Worm (Caenorhabditis elegans) whole organism, L1 larva: ENCODE measurements around the gene sqd-1.

ENCODE experiments used
- C34B4.2 ChIP-seq: sonication (generic microtip); optimal IDR thresholded peaks from 2 replicates; lab custom pipeline; 2017; ENCODE audit warnings: mild to moderate bottlenecking, missing genetic modification characterization, missing compliant biosample characterization
- F16B12.6 ChIP-seq: fragments of 150-350 bp; optimal IDR thresholded peaks from 2 replicates; lab custom pipeline; 2014; ENCODE audit warnings: missing biosample characterization, missing genetic modification characterization
- Y116A8C.19 ChIP-seq: sonication (generic microtip); optimal IDR thresholded peaks from 2 replicates; lab custom pipeline; 2016; ENCODE audit warnings: missing compliant biosample characterization, missing genetic modification characterization, borderline replicate concordance
- aha-1 ChIP-seq: fragments of 150-350 bp; optimal IDR thresholded peaks from 2 replicates; lab custom pipeline; 2014; ENCODE audit warnings: missing biosample characterization, missing genetic modification characterization
- alr-1 ChIP-seq: fragments of 200-800 bp; sonication (Bioruptor generic); optimal IDR thresholded peaks from 2 replicates; lab custom pipeline; 2018; ENCODE audit warnings: borderline replicate concordance, mild to moderate bottlenecking, missing genetic modification characterization, missing compliant biosample characterization
- ama-1 ChIP-seq: fragments of 150-350 bp; optimal IDR thresholded peaks from 2 replicates; lab custom pipeline; 2014
- blmp-1 ChIP-seq: fragments of 150-350 bp; optimal IDR thresholded peaks from 2 replicates; lab custom pipeline; 2014; ENCODE audit warnings: missing biosample characterization, missing genetic modification characterization
- ceh-63 ChIP-seq: fragments of 200-800 bp; sonication (Bioruptor generic); optimal IDR thresholded peaks from 2 replicates; lab custom pipeline; 2018; ENCODE audit warnings: mild to moderate bottlenecking, missing genetic modification characterization, missing compliant biosample characterization
- ceh-8 ChIP-seq: fragments of 200-800 bp; sonication (Bioruptor generic); optimal IDR thresholded peaks from 2 replicates; lab custom pipeline; 2018; ENCODE audit warnings: mild to moderate bottlenecking, missing genetic modification characterization, moderate library complexity, missing compliant biosample characterization
- ceh-82 ChIP-seq, 3 experiments: fragments of 150-350 bp in 1 of 3; sonication (generic microtip) in 2 of 3; optimal IDR thresholded peaks; 2 replicates each; lab custom pipeline; 2014 to 2017; ENCODE audit warnings: missing biosample characterization in 3 of 3, missing genetic modification characterization in 3 of 3
- ceh-88 ChIP-seq: fragments of 200-800 bp; sonication (Bioruptor generic); IDR thresholded peaks from 2 replicates; pipeline ENCODE4 v1.3.6; 2022; ENCODE audit warnings: missing genetic modification characterization, missing compliant biosample characterization
- ceh-90 ChIP-seq: sonication (generic microtip); optimal IDR thresholded peaks from 2 replicates; lab custom pipeline; 2016; ENCODE audit warnings: missing genetic modification characterization, missing compliant biosample characterization
- ces-1 ChIP-seq: fragments of 150-350 bp; optimal IDR thresholded peaks from 2 replicates; lab custom pipeline; 2014; ENCODE audit warnings: missing biosample characterization, missing genetic modification reagents, missing genetic modification characterization
- dsc-1 ChIP-seq: sonication (generic microtip); optimal IDR thresholded peaks from 2 replicates; lab custom pipeline; 2016; ENCODE audit warnings: mild to moderate bottlenecking, missing genetic modification characterization, missing compliant biosample characterization
- efl-1 ChIP-seq, 4 experiments: fragments of 150-350 bp; optimal IDR thresholded peaks in 3 of 4; peaks in 1 of 4; 1 replicate in 1 of 4; 2 replicates in 3 of 4; lab custom pipeline; 2014; ENCODE audit warnings: missing biosample characterization in 2 of 4, missing genetic modification characterization in 2 of 4, missing genetic modification reagents in 2 of 4
- efl-3 ChIP-seq: fragments of 200-800 bp; sonication (Bioruptor generic); optimal IDR thresholded peaks from 2 replicates; lab custom pipeline; 2018; ENCODE audit warnings: mild to moderate bottlenecking, missing genetic modification characterization, missing compliant biosample characterization
- egl-27 ChIP-seq, 2 experiments: fragments of 150-350 bp in 1 of 2; sonication (generic microtip); optimal IDR thresholded peaks; 3 replicates each; lab custom pipeline; 2017 to 2018; ENCODE audit warnings: missing biosample characterization in 2 of 2, missing genetic modification characterization in 2 of 2, missing genetic modification reagents in 2 of 2
- elt-3 ChIP-seq, 6 experiments: fragments of 150-350 bp in 1 of 6; sonication (generic microtip); optimal IDR thresholded peaks; 2 replicates each; lab custom pipeline; 2017 to 2018; ENCODE audit warnings: missing biosample characterization in 6 of 6, missing genetic modification characterization in 6 of 6, inconsistent platforms in 1 of 6
- fkh-10 ChIP-seq: sonication (generic microtip); optimal IDR thresholded peaks from 2 replicates; lab custom pipeline; 2017; ENCODE audit warnings: missing biosample characterization, missing genetic modification reagents, missing genetic modification characterization
- fkh-4 ChIP-seq: sonication (generic microtip); optimal IDR thresholded peaks from 2 replicates; lab custom pipeline; 2016; ENCODE audit warnings: missing compliant biosample characterization, missing genetic modification characterization, borderline replicate concordance
- fkh-8 ChIP-seq: sonication (generic microtip); optimal IDR thresholded peaks from 2 replicates; lab custom pipeline; 2016; ENCODE audit warnings: mild to moderate bottlenecking, missing genetic modification characterization, missing compliant biosample characterization
- grh-1 ChIP-seq: fragments of 200-800 bp; sonication (Bioruptor generic); IDR thresholded peaks from 2 replicates; pipeline ENCODE4 v1.3.6; 2022; ENCODE audit warnings: missing genetic modification reagents, missing genetic modification characterization, missing compliant biosample characterization
- hpl-2 ChIP-seq: fragments of 150-350 bp; optimal IDR thresholded peaks from 2 replicates; lab custom pipeline; 2014; ENCODE audit warnings: missing biosample characterization, missing genetic modification reagents, missing genetic modification characterization
- irx-1 ChIP-seq: sonication (generic microtip); optimal IDR thresholded peaks from 2 replicates; lab custom pipeline; 2016; ENCODE audit warnings: missing genetic modification characterization, missing compliant biosample characterization
- jun-1 ChIP-seq: fragments of 150-350 bp; optimal IDR thresholded peaks from 2 replicates; lab custom pipeline; 2014; ENCODE audit warnings: missing biosample characterization, missing genetic modification reagents, missing genetic modification characterization
- lin-13 ChIP-seq: fragments of 150-350 bp; optimal IDR thresholded peaks from 2 replicates; lab custom pipeline; 2014; ENCODE audit warnings: missing biosample characterization, missing genetic modification reagents, missing genetic modification characterization
- lin-15B ChIP-seq: fragments of 150-350 bp; sonication (generic microtip); optimal IDR thresholded peaks from 3 replicates; lab custom pipeline; 2014; ENCODE audit warnings: missing biosample characterization, missing genetic modification characterization
- lin-39 ChIP-seq: fragments of 150-350 bp; optimal IDR thresholded peaks from 2 replicates; lab custom pipeline; 2014; ENCODE audit warnings: missing biosample characterization, missing genetic modification reagents, missing genetic modification characterization
- mab-9 ChIP-seq: fragments of 200-800 bp; sonication (Bioruptor generic); IDR thresholded peaks from 2 replicates; pipeline ENCODE4 v1.3.6; 2022; ENCODE audit warnings: missing genetic modification reagents, missing genetic modification characterization, missing compliant biosample characterization
- mdl-1 ChIP-seq, 2 experiments: fragments of 150-350 bp; optimal IDR thresholded peaks; 2 replicates each; lab custom pipeline; 2014 to 2017; ENCODE audit warnings: missing biosample characterization in 2 of 2, missing genetic modification characterization in 2 of 2, inconsistent platforms in 1 of 2
- mef-2 ChIP-seq: fragments of 150-350 bp; optimal IDR thresholded peaks from 2 replicates; lab custom pipeline; 2014; ENCODE audit warnings: missing biosample characterization, missing genetic modification characterization
- nhr-19 ChIP-seq: fragments of 200-800 bp; sonication (Bioruptor generic); conservative IDR thresholded peaks from 2 replicates; pipeline ENCODE4 v1.3.6; 2022; ENCODE audit warnings: missing genetic modification characterization, missing compliant biosample characterization
- nhr-20 ChIP-seq: sonication (generic microtip); optimal IDR thresholded peaks from 2 replicates; lab custom pipeline; 2016; ENCODE audit warnings: mild to moderate bottlenecking, missing genetic modification characterization, missing compliant biosample characterization
- nhr-47 ChIP-seq: sonication (generic microtip); optimal IDR thresholded peaks from 2 replicates; lab custom pipeline; 2016; ENCODE audit warnings: mild to moderate bottlenecking, missing genetic modification characterization, moderate library complexity, missing compliant biosample characterization
- nhr-71 ChIP-seq: sonication (generic microtip); optimal IDR thresholded peaks from 2 replicates; lab custom pipeline; 2016; ENCODE audit warnings: mild to moderate bottlenecking, missing genetic modification characterization, moderate library complexity, missing compliant biosample characterization
- nhr-76 ChIP-seq: sonication (generic microtip); optimal IDR thresholded peaks from 2 replicates; lab custom pipeline; 2017; ENCODE audit warnings: missing biosample characterization, missing genetic modification characterization
- nhr-77 ChIP-seq: fragments of 150-350 bp; optimal IDR thresholded peaks from 2 replicates; lab custom pipeline; 2014; ENCODE audit warnings: missing biosample characterization, missing genetic modification characterization
- nhr-90 ChIP-seq: sonication (generic microtip); optimal IDR thresholded peaks from 2 replicates; lab custom pipeline; 2016; ENCODE audit warnings: mild to moderate bottlenecking, missing genetic modification characterization, missing compliant biosample characterization; ENCODE audit not compliant: poor library complexity
- pax-3 ChIP-seq: fragments of 200-800 bp; sonication (Bioruptor generic); optimal IDR thresholded peaks from 2 replicates; lab custom pipeline; 2018; ENCODE audit warnings: mild to moderate bottlenecking, missing genetic modification characterization, moderate library complexity, missing compliant biosample characterization
- skn-1 ChIP-seq: fragments of 150-350 bp; optimal IDR thresholded peaks from 2 replicates; lab custom pipeline; 2014; ENCODE audit warnings: missing biosample characterization, missing genetic modification characterization
- snpc-4 ChIP-seq: fragments of 150-350 bp; optimal IDR thresholded peaks from 2 replicates; lab custom pipeline; 2014; ENCODE audit warnings: missing biosample characterization, missing genetic modification characterization
- snu-23 ChIP-seq: sonication (generic microtip); optimal IDR thresholded peaks from 2 replicates; lab custom pipeline; 2016; ENCODE audit warnings: missing genetic modification characterization, missing compliant biosample characterization
- swsn-7 ChIP-seq: sonication (generic microtip); optimal IDR thresholded peaks from 2 replicates; lab custom pipeline; 2016; ENCODE audit warnings: missing genetic modification characterization, missing compliant biosample characterization
- unc-130 ChIP-seq: fragments of 150-350 bp; optimal IDR thresholded peaks from 2 replicates; lab custom pipeline; 2017; ENCODE audit warnings: missing biosample characterization, missing genetic modification characterization, inconsistent platforms
- unc-30 ChIP-seq: sonication (generic microtip); optimal IDR thresholded peaks from 2 replicates; lab custom pipeline; 2017; ENCODE audit warnings: missing biosample characterization, missing genetic modification characterization
- unc-62 ChIP-seq: fragments of 150-350 bp; optimal IDR thresholded peaks from 2 replicates; lab custom pipeline; 2014; ENCODE audit warnings: missing biosample characterization, missing genetic modification reagents, missing genetic modification characterization
- unc-86 ChIP-seq: sonication (generic microtip); optimal IDR thresholded peaks from 2 replicates; lab custom pipeline; 2016; ENCODE audit warnings: missing genetic modification characterization, missing compliant biosample characterization
- unc-98 ChIP-seq: fragments of 200-800 bp; sonication (Bioruptor generic); IDR thresholded peaks from 2 replicates; pipeline ENCODE4 v1.3.6; 2022; ENCODE audit warnings: missing genetic modification characterization, missing compliant biosample characterization
- vab-15 ChIP-seq: sonication (generic microtip); optimal IDR thresholded peaks from 2 replicates; lab custom pipeline; 2017; ENCODE audit warnings: missing genotype, mild to moderate bottlenecking, missing genetic modification characterization, missing compliant biosample characterization
- xbp-1 ChIP-seq: sonication (generic microtip); optimal IDR thresholded peaks from 2 replicates; lab custom pipeline; 2016; ENCODE audit warnings: missing genetic modification characterization, missing compliant biosample characterization
- zag-1 ChIP-seq: fragments of 150-350 bp; optimal IDR thresholded peaks from 2 replicates; lab custom pipeline; 2014; ENCODE audit warnings: missing biosample characterization, missing genetic modification characterization
- zip-4 ChIP-seq: fragments of 200-800 bp; sonication (Bioruptor generic); optimal IDR thresholded peaks from 2 replicates; lab custom pipeline; 2018; ENCODE audit warnings: mild to moderate bottlenecking, missing genetic modification characterization, moderate library complexity, missing compliant biosample characterization
- ztf-11 ChIP-seq, 2 experiments: sonication (generic microtip); optimal IDR thresholded peaks; 2 replicates each; lab custom pipeline; 2016 to 2017; ENCODE audit warnings: missing genetic modification characterization in 2 of 2, missing biosample characterization in 1 of 2, missing compliant biosample characterization in 1 of 2

The sqd-1 gene

ce11 chrIV:6369489-6369888 is 45.5 kb downstream of the sqd-1 start:
- TF ChIP-seq unc-62 (no peak), fkh-8 (tag; lab: Kevin White, UChicago) (no peak), nhr-76 (tag; lab: Kevin White, UChicago) (no peak), jun-1 (tag; lab: Kevin White, UChicago) (no peak), efl-3 (no peak), unc-86 (tag; lab: Kevin White, UChicago) (no peak), alr-1 (tag; lab: Kevin White, UChicago) (no peak), ceh-90 (tag; lab: Kevin White, UChicago) (peak; percentile 77), xbp-1 (tag; lab: Kevin White, UChicago) (peak; percentile 2), lin-13 (GFP tag; lab: Kevin White, UChicago) (no peak), ama-1 (lab: Kevin White, UChicago) (no peak), mdl-1 (tag; optimal IDR thresholded peaks at IDR 0.05; lab: Kevin White, UChicago) (no peak), F16B12.6 (no peak), ceh-82 (tag; optimal IDR thresholded peaks at IDR 0.05; lab: Kevin White, UChicago) (no peak), vab-15 (tag; lab: Kevin White, UChicago) (no peak), elt-3 (tag; optimal IDR thresholded peaks at IDR 0.05; lab: Kevin White, UChicago) (no peak), Y116A8C.19 (no peak), ces-1 (no peak), hpl-2 (no peak), grh-1 (GFP tag; lab: Robert Waterston, UW) (no peak), snpc-4 (no peak), unc-30 (tag; lab: Kevin White, UChicago) (no peak), ztf-11 (tag; optimal IDR thresholded peaks at IDR 0.05; lab: Kevin White, UChicago) (peak in 1 of 2 experiments; percentile 8), nhr-90 (tag; lab: Kevin White, UChicago) (peak; percentile 57), pax-3 (no peak), zag-1 (tag; lab: Kevin White, UChicago) (no peak), lin-15B (no peak), swsn-7 (tag; lab: Kevin White, UChicago) (peak; percentile 26), nhr-19 (peak; percentile 29; the same call in 1 of the 2 replicates), nhr-77 (tag; lab: Kevin White, UChicago) (no peak), fkh-10 (GFP tag; lab: Kevin White, UChicago) (no peak), nhr-47 (tag; lab: Kevin White, UChicago) (peak; percentile 56), efl-1 (optimal IDR thresholded peaks at IDR 0.05; lab: Kevin White, UChicago) (peak; percentile 90 to 92), efl-1 (GFP tag; optimal IDR thresholded peaks at IDR 0.05 in 1 of 2; lab: Kevin White, UChicago) (peak; percentile 89 to 99), unc-130 (tag; lab: Kevin White, UChicago) (no peak), nhr-71 (tag; lab: Kevin White, UChicago) (peak; percentile 58), unc-98 (GFP tag; lab: Robert Waterston, UW) (no peak), fkh-4 (tag; lab: Kevin White, UChicago) (peak; percentile 7), C34B4.2 (tag; lab: Kevin White, UChicago) (no peak), ceh-63 (GFP tag; lab: Kevin White, UChicago) (no peak), dsc-1 (peak; percentile 36), zip-4 (GFP tag; lab: Kevin White, UChicago) (no peak), egl-27 (tag; optimal IDR thresholded peaks at IDR 0.05; lab: Kevin White, UChicago) (no peak), aha-1 (tag; lab: Kevin White, UChicago) (no peak), nhr-20 (tag; lab: Kevin White, UChicago) (peak; percentile 22), ceh-8 (GFP tag; lab: Kevin White, UChicago) (no peak), skn-1 (tag; lab: Kevin White, UChicago) (no peak), lin-39 (no peak), mab-9 (GFP tag; lab: Robert Waterston, UW) (no peak), snu-23 (GFP tag; lab: Kevin White, UChicago) (peak; percentile 37), blmp-1 (tag; lab: Kevin White, UChicago) (no peak), ceh-88 (no peak), mef-2 (tag; lab: Kevin White, UChicago) (no peak), irx-1 (tag; lab: Kevin White, UChicago) (peak; percentile 59)
